Fruit fly (Drosophila melanogaster) whole organism, embryonic: Measurements from ENCODE around the gene tho2.

ENCODE experiments used
- Asciz ChIP-seq: fragments of 200-800 bp; sonication (Bioruptor generic); optimal IDR thresholded peaks from 2 replicates; lab custom pipeline; 2017; ENCODE audit warnings: missing biosample characterization, mild to moderate bottlenecking, missing genetic modification characterization, missing genetic modification reagents
- BtbVII ChIP-seq: fragments of 200-800 bp; sonication (Bioruptor generic); optimal IDR thresholded peaks from 3 replicates; lab custom pipeline; 2017; ENCODE audit warnings: missing biosample characterization, mild to moderate bottlenecking, missing genetic modification characterization
- CG10267 ChIP-seq: fragments of 200-800 bp; sonication (Bioruptor generic); optimal IDR thresholded peaks from 2 replicates; lab custom pipeline; 2018; ENCODE audit warnings: missing biosample characterization, mild to moderate bottlenecking, missing genetic modification characterization, moderate library complexity
- CG11093 ChIP-seq: fragments of 200-800 bp; sonication (Bioruptor generic); IDR thresholded peaks from 3 replicates; pipeline ENCODE4 v1.3.6; 2022; ENCODE audit warnings: missing biosample characterization, missing genetic modification characterization
- CG1233 ChIP-seq: fragments of 200-800 bp; sonication (Bioruptor generic); optimal IDR thresholded peaks from 4 replicates; lab custom pipeline; 2018; ENCODE audit warnings: missing biosample characterization, mild to moderate bottlenecking, missing genetic modification characterization
- CG12744 ChIP-seq: fragments of 200-800 bp; sonication (Bioruptor generic); optimal IDR thresholded peaks from 2 replicates; lab custom pipeline; 2016; ENCODE audit warnings: missing biosample characterization, missing genetic modification characterization
- CG14050 ChIP-seq: fragments of 200-800 bp; sonication (Bioruptor generic); IDR thresholded peaks from 3 replicates; pipeline ENCODE4 v1.3.6; 2022; ENCODE audit warnings: missing biosample characterization, missing genetic modification characterization
- CG14667 ChIP-seq: fragments of 200-800 bp; sonication (Bioruptor generic); IDR thresholded peaks from 2 replicates; pipeline ENCODE4 v1.3.6; 2022; ENCODE audit warnings: missing biosample characterization, missing genetic modification characterization
- CG14860 ChIP-seq: fragments of 200-800 bp; sonication (Bioruptor generic); IDR thresholded peaks from 3 replicates; pipeline ENCODE4 v1.3.6; 2022; ENCODE audit warnings: missing biosample characterization, missing genetic modification characterization; ENCODE audit not compliant: partially characterized antibody
- CG15514 ChIP-seq: fragments of 200-800 bp; sonication (Bioruptor generic); optimal IDR thresholded peaks from 3 replicates; lab custom pipeline; 2017; ENCODE audit warnings: missing biosample characterization, missing genetic modification characterization, mild to moderate bottlenecking, moderate library complexity, missing genetic modification reagents
- CG16779 ChIP-seq: fragments of 200-800 bp; sonication (Bioruptor generic); IDR thresholded peaks from 2 replicates; pipeline ENCODE4 v1.3.6; 2022; ENCODE audit warnings: missing biosample characterization, missing genetic modification characterization
- CG1832 ChIP-seq: fragments of 200-800 bp; sonication (Bioruptor generic); optimal IDR thresholded peaks from 2 replicates; lab custom pipeline; 2017; ENCODE audit warnings: missing biosample characterization, mild to moderate bottlenecking, missing genetic modification characterization, inconsistent platforms
- CG2889 ChIP-seq: fragments of 200-800 bp; sonication (Bioruptor generic); IDR thresholded peaks from 3 replicates; pipeline ENCODE4 v1.3.6; 2022; ENCODE audit warnings: missing biosample characterization, missing genetic modification characterization
- CG34224 ChIP-seq: fragments of 200-800 bp; sonication (Bioruptor generic); IDR thresholded peaks from 3 replicates; pipeline ENCODE4 v1.3.6; 2022; ENCODE audit warnings: missing biosample characterization, missing genetic modification characterization; ENCODE audit not compliant: partially characterized antibody
- CG4404 ChIP-seq: fragments of 200-800 bp; sonication (Bioruptor generic); IDR thresholded peaks from 2 replicates; pipeline ENCODE4 v1.3.6; 2022; ENCODE audit warnings: missing biosample characterization, missing genetic modification characterization
- CG4730 ChIP-seq: fragments of 200-800 bp; sonication (Bioruptor generic); IDR thresholded peaks from 2 replicates; pipeline ENCODE4 v1.3.6; 2022; ENCODE audit warnings: missing biosample characterization, missing genetic modification characterization
- CG6689 ChIP-seq: fragments of 200-800 bp; sonication (Bioruptor generic); IDR thresholded peaks from 2 replicates; pipeline ENCODE4 v1.3.6; 2022; ENCODE audit warnings: missing biosample characterization, missing genetic modification characterization
- CG8281 ChIP-seq: fragments of 200-800 bp; sonication (Bioruptor generic); optimal IDR thresholded peaks from 2 replicates; lab custom pipeline; 2018; ENCODE audit warnings: missing biosample characterization, mild to moderate bottlenecking, missing genetic modification characterization, moderate library complexity
- CG9797 ChIP-seq: fragments of 200-800 bp; sonication (Bioruptor generic); optimal IDR thresholded peaks from 3 replicates; lab custom pipeline; 2018; ENCODE audit warnings: missing biosample characterization, mild to moderate bottlenecking, missing genetic modification characterization
- Camta ChIP-seq: fragments of 200-800 bp; sonication (Bioruptor generic); optimal IDR thresholded peaks from 2 replicates; lab custom pipeline; 2016; ENCODE audit warnings: missing biosample characterization, missing genetic modification characterization
- CkIIα-i1 ChIP-seq: fragments of 200-800 bp; sonication (Bioruptor generic); IDR thresholded peaks from 2 replicates; pipeline ENCODE4 v1.3.6; 2022; ENCODE audit warnings: missing biosample characterization, missing genetic modification characterization
- E2f2 ChIP-seq: fragments of 200-800 bp; sonication (Bioruptor generic); IDR thresholded peaks from 2 replicates; pipeline ENCODE4 v1.3.6; 2022; ENCODE audit warnings: missing biosample characterization, missing genetic modification characterization
- Fer2 ChIP-seq: fragments of 200-800 bp; sonication (Bioruptor generic); optimal IDR thresholded peaks from 2 replicates; lab custom pipeline; 2018; ENCODE audit warnings: missing biosample characterization, mild to moderate bottlenecking, missing genetic modification characterization, moderate library complexity
- Hmr ChIP-seq: fragments of 200-800 bp; sonication (Bioruptor generic); optimal IDR thresholded peaks from 3 replicates; lab custom pipeline; 2017; ENCODE audit warnings: mild to moderate bottlenecking, missing biosample characterization, missing genetic modification reagents, missing genetic modification characterization
- Hr39 ChIP-seq: fragments of >200 bp; optimal IDR thresholded peaks from 2 replicates; lab custom pipeline; 2017
- Hsf ChIP-seq: fragments of 200-800 bp; sonication (Bioruptor generic); optimal IDR thresholded peaks from 3 replicates; lab custom pipeline; 2016; ENCODE audit warnings: missing biosample characterization, missing genetic modification characterization
- Kr ChIP-seq: fragments of 200-800 bp; sonication (Bioruptor generic); optimal IDR thresholded peaks from 2 replicates; lab custom pipeline; 2017; ENCODE audit warnings: missing biosample characterization, mild to moderate bottlenecking, missing genetic modification characterization
- MBD-R2 ChIP-seq: fragments of 200-800 bp; sonication (Bioruptor generic); IDR thresholded peaks from 2 replicates; pipeline ENCODE4 v1.3.6; 2022; ENCODE audit warnings: missing biosample characterization, missing genetic modification characterization
- MESR4 ChIP-seq: fragments of 200-800 bp; sonication (Bioruptor generic); optimal IDR thresholded peaks from 2 replicates; lab custom pipeline; 2018; ENCODE audit warnings: missing biosample characterization, mild to moderate bottlenecking, missing genetic modification characterization, moderate library complexity
- Opbp ChIP-seq: fragments of 200-800 bp; sonication (Bioruptor generic); IDR thresholded peaks from 3 replicates; pipeline ENCODE4 v1.3.6; 2022; ENCODE audit warnings: missing biosample characterization, missing genetic modification characterization; ENCODE audit not compliant: partially characterized antibody
- TFAM ChIP-seq: fragments of 200-800 bp; sonication (Bioruptor generic); optimal IDR thresholded peaks from 2 replicates; lab custom pipeline; 2017; ENCODE audit warnings: missing biosample characterization, missing genetic modification characterization, inconsistent platforms
- bsh ChIP-seq, 2 experiments: fragments of 200-800 bp; sonication (Bioruptor generic); optimal IDR thresholded peaks; 2 replicates each; lab custom pipeline; 2017 to 2018; ENCODE audit warnings: mild to moderate bottlenecking in 2 of 2, missing biosample characterization in 2 of 2, missing genetic modification characterization in 2 of 2, moderate library complexity in 1 of 2
- croc ChIP-seq: fragments of 200-800 bp; sonication (Bioruptor generic); conservative IDR thresholded peaks from 3 replicates; pipeline ENCODE4 v1.3.6; 2022; ENCODE audit warnings: missing biosample characterization, missing genetic modification characterization
- crol ChIP-seq: fragments of 200-800 bp; sonication (Bioruptor generic); IDR thresholded peaks from 2 replicates; pipeline ENCODE4 v1.3.6; 2022; ENCODE audit warnings: missing biosample characterization, missing genetic modification characterization
- dimm ChIP-seq: fragments of 200-800 bp; sonication (Bioruptor generic); IDR thresholded peaks from 2 replicates; pipeline ENCODE4 v1.3.6; 2022; ENCODE audit warnings: missing biosample characterization, missing genetic modification characterization
- hkb ChIP-seq, 2 experiments: fragments of 200-800 bp in 1 of 2; fragments of >200 bp in 1 of 2; sonication (Bioruptor generic) in 1 of 2; IDR thresholded peaks in 1 of 2; optimal IDR thresholded peaks in 1 of 2; 2 replicates each; pipeline versions ENCODE4 v1.3.6 to Lab custom; 2017 to 2022; ENCODE audit warnings: missing biosample characterization in 1 of 2, missing genetic modification characterization in 1 of 2
- jumu ChIP-seq: fragments of 200-800 bp; sonication (Bioruptor generic); optimal IDR thresholded peaks from 3 replicates; lab custom pipeline; 2016; ENCODE audit warnings: missing biosample characterization, missing genetic modification characterization
- kah ChIP-seq: fragments of 200-800 bp; sonication (Bioruptor generic); optimal IDR thresholded peaks from 2 replicates; lab custom pipeline; 2018; ENCODE audit warnings: missing biosample characterization, mild to moderate bottlenecking, missing genetic modification characterization
- lab ChIP-seq: fragments of 200-800 bp; sonication (Bioruptor generic); optimal IDR thresholded peaks from 3 replicates; lab custom pipeline; 2017; ENCODE audit warnings: missing biosample characterization, missing genetic modification characterization, mild to moderate bottlenecking, moderate library complexity, missing genetic modification reagents
- lilli ChIP-seq: fragments of 200-800 bp; sonication (Bioruptor generic); optimal IDR thresholded peaks from 3 replicates; lab custom pipeline; 2016; ENCODE audit warnings: missing biosample characterization, missing genetic modification characterization
- mld ChIP-seq: fragments of 200-800 bp; sonication (Bioruptor generic); IDR thresholded peaks from 3 replicates; pipeline ENCODE4 v1.3.6; 2022; ENCODE audit warnings: missing biosample characterization, missing genetic modification characterization; ENCODE audit not compliant: partially characterized antibody
- nerfin-1 ChIP-seq: fragments of 200-800 bp; sonication (Bioruptor generic); optimal IDR thresholded peaks from 3 replicates; lab custom pipeline; 2019; ENCODE audit warnings: missing biosample characterization, mild to moderate bottlenecking, missing genetic modification characterization, moderate library complexity
- nom ChIP-seq: fragments of 200-800 bp; sonication (Bioruptor generic); optimal IDR thresholded peaks from 2 replicates; lab custom pipeline; 2017; ENCODE audit warnings: missing biosample characterization, missing genetic modification characterization, mild to moderate bottlenecking, moderate library complexity, missing genetic modification reagents
- odd ChIP-seq: fragments of 200-800 bp; sonication (Bioruptor generic); optimal IDR thresholded peaks from 2 replicates; lab custom pipeline; 2017; ENCODE audit warnings: missing biosample characterization, mild to moderate bottlenecking, missing genetic modification characterization
- sug ChIP-seq: fragments of 200-800 bp; optimal IDR thresholded peaks from 2 replicates; lab custom pipeline; 2019; ENCODE audit warnings: missing biosample characterization, mild to moderate bottlenecking, missing genetic modification characterization, moderate library complexity
- tll ChIP-seq, 2 experiments: fragments of 200-800 bp in 1 of 2; fragments of >200 bp in 1 of 2; sonication (Bioruptor generic) in 1 of 2; optimal IDR thresholded peaks; 2 replicates each; lab custom pipeline; 2017 to 2019; ENCODE audit warnings: missing biosample characterization in 2 of 2, missing genetic modification characterization in 2 of 2, mild to moderate bottlenecking in 1 of 2, moderate library complexity in 1 of 2
- tna ChIP-seq: fragments of 200-800 bp; sonication (Bioruptor generic); IDR thresholded peaks from 2 replicates; pipeline ENCODE4 v1.3.6; 2022; ENCODE audit warnings: missing biosample characterization, missing genetic modification characterization; ENCODE audit not compliant: partially characterized antibody

tho2 gene

dm6 chr2L:2161244-2162243 lies 16.6 kb upstream of the tho2 start (continued):
- TF ChIP-seq CG10267 (peak; percentile 44), mld (GFP tag; lab: Robert Waterston, UW) (no peak), CG1233 (no peak), CG34224 (GFP tag; lab: Robert Waterston, UW) (peak; percentile 41; the same call in 2 of the 3 replicates), kah (no peak), CG16779 (no peak), lab (no peak), Kr (GFP tag; lab: Kevin White, UChicago) (no peak), TFAM (GFP tag; lab: Kevin White, UChicago) (no peak), CG9797 (GFP tag; lab: Kevin White, UChicago) (no peak), Fer2 (no peak), hkb (optimal IDR thresholded peaks at IDR 0.05; lab: Kevin White, UChicago) (no peak), hkb (GFP tag; IDR thresholded peaks at IDR 0.05; lab: Robert Waterston, UW) (no peak), MBD-R2 (GFP tag; lab: Robert Waterston, UW) (no peak; the same call in 1 of the 2 replicates), Hr39 (lab: Kevin White, UChicago) (no peak), nom (GFP tag; lab: Kevin White, UChicago) (peak; percentile 62), crol (GFP tag; lab: Robert Waterston, UW) (peak; percentile 100), CG11093 (GFP tag; lab: Robert Waterston, UW) (0 out of 3 replicates have a peak, but pooled peaks have one; percentile 27), tna (GFP tag; lab: Robert Waterston, UW) (peak; percentile 39; the same call in 1 of the 2 replicates), Opbp (GFP tag; lab: Robert Waterston, UW) (0 out of 3 replicates have a peak, but pooled peaks have one; percentile 35), CG6689 (GFP tag; lab: Robert Waterston, UW) (peak; percentile 35; the same call in 1 of the 2 replicates), BtbVII (GFP tag; lab: Kevin White, UChicago) (no peak), E2f2 (GFP tag; lab: Robert Waterston, UW) (no peak), CG12744 (GFP tag; lab: Kevin White, UChicago) (no peak), nerfin-1 (tag; lab: Kevin White, UChicago) (no peak), CG4730 (GFP tag; lab: Robert Waterston, UW) (no peak), dimm (no peak), Hsf (peak; percentile 19), Hmr (GFP tag; lab: Kevin White, UChicago) (no peak), Asciz (GFP tag; lab: Kevin White, UChicago) (no peak), CG14667 (GFP tag; lab: Robert Waterston, UW) (no peak), CG4404 (GFP tag; lab: Robert Waterston, UW) (peak; percentile 36; the same call in 1 of the 2 replicates), CG2889 (GFP tag; lab: Robert Waterston, UW) (no peak), croc (GFP tag; lab: Robert Waterston, UW) (no peak), bsh (GFP tag; optimal IDR thresholded peaks at IDR 0.05; lab: Kevin White, UChicago) (peak; percentile 33 to 36), jumu (GFP tag; lab: Kevin White, UChicago) (peak; percentile 28), CG14050 (GFP tag; lab: Robert Waterston, UW) (no peak), Camta (GFP tag; lab: Kevin White, UChicago) (peak; percentile 7), CG1832 (GFP tag; lab: Kevin White, UChicago) (no peak), odd (GFP tag; lab: Kevin White, UChicago) (no peak), MESR4 (GFP tag; lab: Kevin White, UChicago) (no peak), lilli (peak; percentile 48), CG8281 (tag; lab: Kevin White, UChicago) (no peak), CkIIα-i1 (no peak), tll (GFP tag; optimal IDR thresholded peaks at IDR 0.05; lab: Kevin White, UChicago) (no peak), sug (tag; lab: Kevin White, UChicago) (peak; percentile 67), CG14860 (GFP tag; lab: Robert Waterston, UW) (no peak), CG15514 (no peak)
